Worm (Caenorhabditis elegans): ENCODE data around the gene K06A4.7.

The K06A4.7 gene

ce11 chrV:9491440-9492160, at the start of gene K06A4.7:
Gene K06A4.7, minus strand, starts transcription at chrV:9491490.
- TF ChIP-seq hlh-11 (tag; optimal IDR thresholded peaks at IDR 0.05), result peak; percentile 76
- TF ChIP-seq aha-1 (tag), result peak; percentile 55
- peak in 1 of 2 experiments; percentile 1 for TF ChIP-seq hif-1 (tag; optimal IDR thresholded peaks at IDR 0.05)
- TF ChIP-seq nhr-28 (tag; optimal IDR thresholded peaks at IDR 0.05), result peak; percentile 48
- no peak for TF ChIP-seq daf-19 (GFP tag; conservative IDR thresholded peaks at IDR 0.05)
- TF ChIP-seq Y48G9A.11 (GFP tag; IDR thresholded peaks at IDR 0.05), result no peak
- TF ChIP-seq lin-1 (GFP tag; IDR thresholded peaks at IDR 0.05), result 0 out of 2 replicates have a peak, but pooled peaks have one; percentile 17
- peak; percentile 21 for TF ChIP-seq dve-1 (tag; optimal IDR thresholded peaks at IDR 0.05; ENCODE audit: insufficient read depth)
- TF ChIP-seq dmd-6 (GFP tag; IDR thresholded peaks at IDR 0.05), result peak; percentile 51
- TF ChIP-seq daf-16 (GFP tag; optimal IDR thresholded peaks at IDR 0.05), result no peak
- peak; percentile 64 for TF ChIP-seq daf-16 (tag; optimal IDR thresholded peaks at IDR 0.05)
- TF ChIP-seq mdl-1 (tag; optimal IDR thresholded peaks at IDR 0.05), result peak in 1 of 2 experiments; percentile 33
- no peak for TF ChIP-seq nhr-6 (tag; optimal IDR thresholded peaks at IDR 0.05)

ce11 chrV:9539638-9540037, 48.3 kb upstream of the K06A4.7 start, which contains the start of gene C50F4.12:
Gene C50F4.12, minus strand, starts transcription at chrV:9539738.
- TF ChIP-seq mdl-1 (tag; optimal IDR thresholded peaks at IDR 0.05) (no peak), hlh-11 (tag; optimal IDR thresholded peaks at IDR 0.05) (no peak), dmd-6 (GFP tag; IDR thresholded peaks at IDR 0.05) (no peak), egl-43 (GFP tag; IDR thresholded peaks at IDR 0.05) (no peak), hif-1 (tag; optimal IDR thresholded peaks at IDR 0.05) (no peak), jun-1 (tag; optimal IDR thresholded peaks at IDR 0.05) (no peak), ceh-32 (tag; optimal IDR thresholded peaks at IDR 0.05; ENCODE audit: poor library complexity) (no peak), unc-62 (GFP tag; optimal IDR thresholded peaks at IDR 0.05 in 1 of 2) (no peak), unc-62 (tag; optimal IDR thresholded peaks at IDR 0.05) (no peak), fkh-10 (GFP tag; optimal IDR thresholded peaks at IDR 0.05) (no peak), Y75B8A.6 (GFP tag; IDR thresholded peaks at IDR 0.05) (no peak), nhr-10 (tag; optimal IDR thresholded peaks at IDR 0.05) (no peak), attf-4 (tag; optimal IDR thresholded peaks at IDR 0.05) (no peak), sdz-12 (GFP tag; optimal IDR thresholded peaks at IDR 0.05) (no peak)

ce11 chrV:9536505-9536904, 45.2 kb upstream of the K06A4.7 start, which contains the start of gene C50F4.4:
Gene C50F4.4, plus strand, starts transcription at chrV:9536771.
- peak; percentile 55 for TF ChIP-seq dpl-1 (GFP tag; optimal IDR thresholded peaks at IDR 0.05)
- TF ChIP-seq dmd-8 (GFP tag; IDR thresholded peaks at IDR 0.05), result no peak
- TF ChIP-seq tra-1 (GFP tag; IDR thresholded peaks at IDR 0.05), result no peak
- no peak for TF ChIP-seq ztf-7 (tag; optimal IDR thresholded peaks at IDR 0.05)
- no peak for TF ChIP-seq fos-1 (tag; optimal IDR thresholded peaks at IDR 0.05)
- peak; percentile 84 for TF ChIP-seq unc-130 (GFP tag; optimal IDR thresholded peaks at IDR 0.05)
- TF ChIP-seq ZK337.2 (GFP tag; IDR thresholded peaks at IDR 0.05), result 0 out of 2 replicates have a peak, but pooled peaks have one; percentile 59
- TF ChIP-seq hif-1 (tag; optimal IDR thresholded peaks at IDR 0.05), result peak in 1 of 2 experiments; percentile 52
- TF ChIP-seq dmd-9 (GFP tag; IDR thresholded peaks at IDR 0.05), result peak; percentile 53; the same call in 1 of the 2 replicates
- peak; percentile 14 for TF ChIP-seq F49E8.2 (tag; optimal IDR thresholded peaks at IDR 0.05; ENCODE audit: borderline replicate concordance)
- TF ChIP-seq tag-97 (GFP tag; IDR thresholded peaks at IDR 0.05), result no peak
- TF ChIP-seq mes-2 (tag; optimal IDR thresholded peaks at IDR 0.05; ENCODE audit: poor library complexity, severe bottlenecking), result peak; percentile 97
- no peak for TF ChIP-seq mdl-1 (tag; optimal IDR thresholded peaks at IDR 0.05)

- no peak for TF ChIP-seq nhr-10 (tag; optimal IDR thresholded peaks at IDR 0.05)
- no peak for TF ChIP-seq ceh-44 (GFP tag; IDR thresholded peaks at IDR 0.05)
- TF ChIP-seq tra-1 (GFP tag; IDR thresholded peaks at IDR 0.05), result no peak
- TF ChIP-seq ces-1 (GFP tag; optimal IDR thresholded peaks at IDR 0.05), result no peak
- TF ChIP-seq daf-12 (tag; optimal IDR thresholded peaks at IDR 0.05), result no peak
- no peak for TF ChIP-seq daf-8 (GFP tag; IDR thresholded peaks at IDR 0.05)
- TF ChIP-seq fkh-10 (GFP tag; optimal IDR thresholded peaks at IDR 0.05), result no peak
Observed at ce11 chrV:9534621-9535020, 43.3 kb upstream of the K06A4.7 start, which contains the start of gene tag-329. Gene tag-329, plus strand, starts transcription at chrV:9534921.

All from whole organism, L4 larva.